Worm (Caenorhabditis elegans) whole organism, L2 larva: ENCODE results near the gene lis-1.

ENCODE experiments used
- Y55F3AM.14 ChIP-seq: fragments of 200-800 bp; sonication (Bioruptor generic); optimal IDR thresholded peaks from 2 replicates; lab custom pipeline; 2018; ENCODE audit warnings: mild to moderate bottlenecking, missing genetic modification characterization, missing compliant biosample characterization
- elt-3 ChIP-seq: sonication (generic microtip); optimal IDR thresholded peaks from 2 replicates; lab custom pipeline; 2017; ENCODE audit warnings: missing biosample characterization, missing genetic modification characterization
- fos-1 ChIP-seq: fragments of 150-350 bp; optimal IDR thresholded peaks from 2 replicates; lab custom pipeline; 2014; ENCODE audit warnings: missing biosample characterization, missing genetic modification characterization
- lin-13 ChIP-seq: fragments of 150-350 bp; optimal IDR thresholded peaks from 2 replicates; lab custom pipeline; 2014; ENCODE audit warnings: missing biosample characterization, missing genetic modification reagents, missing genetic modification characterization
- lin-39 ChIP-seq: fragments of 150-350 bp; optimal IDR thresholded peaks from 2 replicates; lab custom pipeline; 2014; ENCODE audit warnings: missing biosample characterization, missing genetic modification reagents, missing genetic modification characterization
- lsy-2 ChIP-seq, 2 experiments: fragments of 150-350 bp in 1 of 2; sonication (generic microtip) in 1 of 2; optimal IDR thresholded peaks; 2 replicates each; lab custom pipeline; 2014 to 2017; ENCODE audit warnings: missing biosample characterization in 2 of 2, missing genetic modification characterization in 2 of 2
- nhr-11 ChIP-seq: fragments of 150-350 bp; optimal IDR thresholded peaks from 2 replicates; lab custom pipeline; 2014; ENCODE audit warnings: missing biosample characterization, missing genetic modification characterization
- skn-1 ChIP-seq: sonication (generic microtip); optimal IDR thresholded peaks from 2 replicates; lab custom pipeline; 2017; ENCODE audit warnings: missing biosample characterization, missing genetic modification characterization
- snpc-4 ChIP-seq: fragments of 150-350 bp; optimal IDR thresholded peaks from 2 replicates; lab custom pipeline; 2014; ENCODE audit warnings: missing biosample characterization, missing genetic modification characterization
- unc-55 ChIP-seq: fragments of 150-350 bp; sonication (generic microtip); optimal IDR thresholded peaks from 3 replicates; lab custom pipeline; 2014; ENCODE audit warnings: missing biosample characterization, missing genetic modification reagents, missing genetic modification characterization

- TF ChIP-seq fos-1 = no peak
- no peak for TF ChIP-seq nhr-11 (tag; lab: Kevin White, UChicago)
- TF ChIP-seq lin-13 = no peak
- TF ChIP-seq skn-1 (tag; lab: Kevin White, UChicago) = no peak
- no peak for TF ChIP-seq elt-3 (tag; lab: Kevin White, UChicago)
- TF ChIP-seq lsy-2 (tag; optimal IDR thresholded peaks at IDR 0.05; lab: Kevin White, UChicago) = no peak
- TF ChIP-seq lin-39 (tag; lab: Kevin White, UChicago) = no peak
- TF ChIP-seq Y55F3AM.14 (GFP tag; lab: Kevin White, UChicago) = no peak
- no peak for TF ChIP-seq unc-55
- no peak for TF ChIP-seq snpc-4
Observed at ce11 chrIII:13370980-13371379, 5.5 kb downstream of the lis-1 start, which contains the start of gene T03F6.9.
